Fruit fly (Drosophila melanogaster) whole organism, embryonic: ENCODE measurements around the gene Synd.

Experiments used
- Ada2b ChIP-seq: fragments of 200-800 bp; sonication (Bioruptor generic); IDR thresholded peaks from 2 replicates; pipeline ENCODE4 v1.3.6; 2022; ENCODE audit warnings: missing biosample characterization, missing genetic modification characterization
- C15 ChIP-seq: fragments of 200-800 bp; sonication (Bioruptor generic); IDR thresholded peaks from 3 replicates; pipeline ENCODE4 v1.3.6; 2022; ENCODE audit warnings: missing biosample characterization, missing genetic modification characterization
- CG10274 ChIP-seq: fragments of 200-800 bp; sonication (Bioruptor generic); optimal IDR thresholded peaks from 3 replicates; lab custom pipeline; 2017; ENCODE audit warnings: missing biosample characterization, mild to moderate bottlenecking, missing genetic modification characterization
- CG11504 ChIP-seq: fragments of 200-800 bp; sonication (Bioruptor generic); optimal IDR thresholded peaks from 3 replicates; lab custom pipeline; 2019; ENCODE audit warnings: missing biosample characterization, mild to moderate bottlenecking, missing genetic modification characterization, moderate library complexity
- CG12299 ChIP-seq: fragments of 200-800 bp; sonication (Bioruptor generic); optimal IDR thresholded peaks from 2 replicates; lab custom pipeline; 2018; ENCODE audit warnings: missing biosample characterization, mild to moderate bottlenecking, missing genetic modification characterization
- CG1233 ChIP-seq: fragments of 200-800 bp; sonication (Bioruptor generic); optimal IDR thresholded peaks from 4 replicates; lab custom pipeline; 2018; ENCODE audit warnings: missing biosample characterization, mild to moderate bottlenecking, missing genetic modification characterization
- CG13424 ChIP-seq: fragments of 200-800 bp; sonication (Bioruptor generic); optimal IDR thresholded peaks from 2 replicates; lab custom pipeline; 2019; ENCODE audit warnings: missing biosample characterization, mild to moderate bottlenecking, missing genetic modification characterization, moderate library complexity
- CG14441 ChIP-seq: fragments of 200-800 bp; sonication (Bioruptor generic); IDR thresholded peaks from 2 replicates; pipeline ENCODE4 v1.3.6; 2022; ENCODE audit warnings: missing biosample characterization, missing genetic modification characterization
- CG17385 ChIP-seq: fragments of 200-800 bp; sonication (Bioruptor generic); optimal IDR thresholded peaks from 3 replicates; lab custom pipeline; 2018; ENCODE audit warnings: missing biosample characterization, mild to moderate bottlenecking, missing genetic modification characterization
- CG31441 ChIP-seq: fragments of 200-800 bp; sonication (Bioruptor generic); IDR thresholded peaks from 2 replicates; pipeline ENCODE4 v1.3.6; 2022; ENCODE audit warnings: missing biosample characterization, missing genetic modification characterization
- CG32767 ChIP-seq: fragments of 200-800 bp; sonication (Bioruptor generic); IDR thresholded peaks from 2 replicates; pipeline ENCODE4 v1.3.6; 2022; ENCODE audit warnings: missing biosample characterization, missing genetic modification characterization
- CG3407 ChIP-seq: fragments of 200-800 bp; sonication (Bioruptor generic); optimal IDR thresholded peaks from 2 replicates; lab custom pipeline; 2018; ENCODE audit warnings: missing biosample characterization, mild to moderate bottlenecking, missing genetic modification characterization
- CG34224 ChIP-seq: fragments of 200-800 bp; sonication (Bioruptor generic); IDR thresholded peaks from 3 replicates; pipeline ENCODE4 v1.3.6; 2022; ENCODE audit warnings: missing biosample characterization, missing genetic modification characterization; ENCODE audit not compliant: partially characterized antibody
- CG34376 ChIP-seq: fragments of 200-800 bp; sonication (Bioruptor generic); optimal IDR thresholded peaks from 2 replicates; lab custom pipeline; 2018; ENCODE audit warnings: missing biosample characterization, mild to moderate bottlenecking, missing genetic modification characterization
- CG42726 ChIP-seq: fragments of 200-800 bp; sonication (Bioruptor generic); IDR thresholded peaks from 2 replicates; pipeline ENCODE4 v1.3.6; 2022; ENCODE audit warnings: missing biosample characterization, missing genetic modification characterization; ENCODE audit not compliant: partially characterized antibody
- CG43689 ChIP-seq: fragments of 200-800 bp; sonication (Bioruptor generic); IDR thresholded peaks from 2 replicates; pipeline ENCODE4 v1.3.6; 2022; ENCODE audit warnings: missing biosample characterization, missing genetic modification characterization
- CG4617 ChIP-seq: fragments of 200-800 bp; sonication (Bioruptor generic); optimal IDR thresholded peaks from 3 replicates; lab custom pipeline; 2016; ENCODE audit warnings: missing biosample characterization, missing genetic modification characterization, borderline replicate concordance
- CG4707 ChIP-seq: fragments of 200-800 bp; sonication (Bioruptor generic); optimal IDR thresholded peaks from 2 replicates; lab custom pipeline; 2018; ENCODE audit warnings: missing biosample characterization, mild to moderate bottlenecking, missing genetic modification characterization, moderate library complexity
- CG6654 ChIP-seq: fragments of 200-800 bp; sonication (Bioruptor generic); optimal IDR thresholded peaks from 2 replicates; lab custom pipeline; 2017; ENCODE audit warnings: missing biosample characterization, mild to moderate bottlenecking, missing genetic modification characterization
- CG7372 ChIP-seq: fragments of 200-800 bp; sonication (Bioruptor generic); IDR thresholded peaks from 2 replicates; pipeline ENCODE4 v1.3.6; 2022; ENCODE audit warnings: missing biosample characterization, missing genetic modification characterization
- CG9876 ChIP-seq: fragments of 200-800 bp; sonication (Bioruptor generic); optimal IDR thresholded peaks from 2 replicates; lab custom pipeline; 2016; ENCODE audit warnings: missing biosample characterization, missing genetic modification characterization
- Camta ChIP-seq: fragments of 200-800 bp; sonication (Bioruptor generic); optimal IDR thresholded peaks from 2 replicates; lab custom pipeline; 2016; ENCODE audit warnings: missing biosample characterization, missing genetic modification characterization
- CoRest ChIP-seq: fragments of 200-800 bp; sonication (Bioruptor generic); optimal IDR thresholded peaks from 3 replicates; lab custom pipeline; 2018; ENCODE audit warnings: missing biosample characterization, mild to moderate bottlenecking, missing genetic modification characterization, moderate library complexity
- CrebB ChIP-seq: fragments of 200-800 bp; sonication (Bioruptor generic); optimal IDR thresholded peaks from 3 replicates; lab custom pipeline; 2018; ENCODE audit warnings: missing biosample characterization, mild to moderate bottlenecking, missing genetic modification characterization
- Doc2 ChIP-seq: fragments of 200-800 bp; sonication (Bioruptor generic); IDR thresholded peaks from 2 replicates; pipeline ENCODE4 v1.3.6; 2022; ENCODE audit warnings: missing biosample characterization, missing genetic modification characterization
- HLH54F ChIP-seq: fragments of 200-800 bp; sonication (Bioruptor generic); optimal IDR thresholded peaks from 3 replicates; lab custom pipeline; 2016; ENCODE audit warnings: missing biosample characterization, missing genetic modification characterization
- Kr ChIP-seq: fragments of 200-800 bp; sonication (Bioruptor generic); optimal IDR thresholded peaks from 2 replicates; lab custom pipeline; 2017; ENCODE audit warnings: missing biosample characterization, mild to moderate bottlenecking, missing genetic modification characterization
- Lhr ChIP-seq: fragments of 200-800 bp; sonication (Bioruptor generic); optimal IDR thresholded peaks from 3 replicates; lab custom pipeline; 2017; ENCODE audit warnings: mild to moderate bottlenecking, missing biosample characterization, missing genetic modification reagents, missing genetic modification characterization
- Opbp ChIP-seq: fragments of 200-800 bp; sonication (Bioruptor generic); IDR thresholded peaks from 3 replicates; pipeline ENCODE4 v1.3.6; 2022; ENCODE audit warnings: missing biosample characterization, missing genetic modification characterization; ENCODE audit not compliant: partially characterized antibody
- Sry-δ ChIP-seq: fragments of 200-800 bp; sonication (Bioruptor generic); optimal IDR thresholded peaks from 2 replicates; lab custom pipeline; 2016; ENCODE audit warnings: missing biosample characterization, missing genetic modification characterization
- ab ChIP-seq: fragments of 200-800 bp; sonication (Bioruptor generic); optimal IDR thresholded peaks from 2 replicates; lab custom pipeline; 2016; ENCODE audit warnings: missing biosample characterization, missing genetic modification characterization
- cwo ChIP-seq: fragments of 200-800 bp; sonication (Bioruptor generic); optimal IDR thresholded peaks from 3 replicates; lab custom pipeline; 2017; ENCODE audit warnings: missing biosample characterization, missing genetic modification characterization, mild to moderate bottlenecking, moderate library complexity, missing genetic modification reagents
- dan ChIP-seq: fragments of 200-800 bp; sonication (Bioruptor generic); IDR thresholded peaks from 2 replicates; pipeline ENCODE4 v1.3.6; 2022; ENCODE audit warnings: missing biosample characterization, missing genetic modification characterization
- ewg ChIP-seq: fragments of 200-800 bp; sonication (Bioruptor generic); optimal IDR thresholded peaks from 3 replicates; lab custom pipeline; 2017; ENCODE audit warnings: mild to moderate bottlenecking, missing biosample characterization, missing genetic modification reagents, missing genetic modification characterization
- ftz-f1 ChIP-seq: fragments of 200-800 bp; sonication (Bioruptor generic); optimal IDR thresholded peaks from 2 replicates; lab custom pipeline; 2016; ENCODE audit warnings: missing biosample characterization, missing genetic modification characterization
- grau ChIP-seq: fragments of 200-800 bp; optimal IDR thresholded peaks from 3 replicates; lab custom pipeline; 2019; ENCODE audit warnings: missing biosample characterization, mild to moderate bottlenecking, missing genetic modification characterization, moderate library complexity
- grn ChIP-seq: fragments of 200-800 bp; sonication (Bioruptor generic); optimal IDR thresholded peaks from 3 replicates; lab custom pipeline; 2017; ENCODE audit warnings: missing biosample characterization, missing genetic modification characterization
- hb ChIP-seq: fragments of 200-800 bp; sonication (Bioruptor generic); IDR thresholded peaks from 3 replicates; pipeline ENCODE4 v1.3.6; 2022; ENCODE audit warnings: missing biosample characterization, missing genetic modification characterization; ENCODE audit not compliant: partially characterized antibody
- lmd ChIP-seq: fragments of 200-800 bp; sonication (Bioruptor generic); IDR thresholded peaks from 2 replicates; pipeline ENCODE4 v1.3.6; 2022; ENCODE audit warnings: missing biosample characterization, missing genetic modification characterization
- mirr ChIP-seq: fragments of 200-800 bp; sonication (Bioruptor generic); optimal IDR thresholded peaks from 3 replicates; lab custom pipeline; 2018; ENCODE audit warnings: missing biosample characterization, mild to moderate bottlenecking, missing genetic modification characterization
- nerfin-1 ChIP-seq: fragments of 200-800 bp; sonication (Bioruptor generic); optimal IDR thresholded peaks from 3 replicates; lab custom pipeline; 2019; ENCODE audit warnings: missing biosample characterization, mild to moderate bottlenecking, missing genetic modification characterization, moderate library complexity
- odd ChIP-seq: fragments of 200-800 bp; sonication (Bioruptor generic); optimal IDR thresholded peaks from 2 replicates; lab custom pipeline; 2017; ENCODE audit warnings: missing biosample characterization, mild to moderate bottlenecking, missing genetic modification characterization
- org-1 ChIP-seq: fragments of 200-800 bp; sonication (Bioruptor generic); optimal IDR thresholded peaks from 2 replicates; lab custom pipeline; 2017; ENCODE audit warnings: missing biosample characterization, missing genetic modification characterization
- pho ChIP-seq: fragments of 200-800 bp; sonication (Bioruptor generic); optimal IDR thresholded peaks from 2 replicates; lab custom pipeline; 2016; ENCODE audit warnings: missing biosample characterization, missing genetic modification characterization
- pzg ChIP-seq: fragments of 200-800 bp; sonication (Bioruptor generic); optimal IDR thresholded peaks from 3 replicates; lab custom pipeline; 2018; ENCODE audit warnings: missing biosample characterization, mild to moderate bottlenecking, missing genetic modification characterization, moderate library complexity
- so ChIP-seq: fragments of 200-800 bp; sonication (Bioruptor generic); IDR thresholded peaks from 3 replicates; pipeline ENCODE4 v1.3.6; 2022; ENCODE audit warnings: missing biosample characterization, missing genetic modification characterization
- sob ChIP-seq: fragments of 200-800 bp; sonication (Bioruptor generic); IDR thresholded peaks from 2 replicates; pipeline ENCODE4 v1.3.6; 2022; ENCODE audit warnings: missing biosample characterization, missing genetic modification characterization
- sr ChIP-seq: fragments of 200-800 bp; sonication (Bioruptor generic); IDR thresholded peaks from 3 replicates; pipeline ENCODE4 v1.3.6; 2022; ENCODE audit warnings: missing biosample characterization, missing genetic modification characterization
- sug ChIP-seq: fragments of 200-800 bp; optimal IDR thresholded peaks from 2 replicates; lab custom pipeline; 2019; ENCODE audit warnings: missing biosample characterization, mild to moderate bottlenecking, missing genetic modification characterization, moderate library complexity

Gene Synd

dm6 chr3R:20832689-20833524 lies at the start of gene Synd (continued):
- TF ChIP-seq CG11504 (tag; lab: Kevin White, UChicago) = peak; percentile 34
- peak; percentile 99 for TF ChIP-seq nerfin-1
- no peak for TF ChIP-seq Ada2b
- peak; percentile 35 for TF ChIP-seq HLH54F (GFP tag; lab: Kevin White, UChicago)
- TF ChIP-seq odd (GFP tag; lab: Kevin White, UChicago) = no peak
- no peak for TF ChIP-seq ewg
- no peak for TF ChIP-seq dan (GFP tag; lab: Robert Waterston, UW)
- peak; percentile 97 for TF ChIP-seq CG10274 (GFP tag; lab: Kevin White, UChicago)
- no peak for TF ChIP-seq CG4707 (GFP tag; lab: Kevin White, UChicago)
- TF ChIP-seq CG9876 (GFP tag; lab: Kevin White, UChicago) = no peak
- TF ChIP-seq CG7372 = no peak
- TF ChIP-seq Opbp = no peak
- TF ChIP-seq hb = 0 out of 3 replicates have a peak, but pooled peaks have one; percentile 29
- peak; percentile 44; the same call in 1 of the 2 replicates for TF ChIP-seq CG14441
- TF ChIP-seq sr = no peak
- peak; percentile 18 for TF ChIP-seq sug (tag; lab: Kevin White, UChicago)
- TF ChIP-seq so (GFP tag; lab: Robert Waterston, UW) = no peak
- peak; percentile 27 for TF ChIP-seq mirr (GFP tag; lab: Kevin White, UChicago)
- TF ChIP-seq CG6654 = no peak
- TF ChIP-seq CG31441 (GFP tag; lab: Robert Waterston, UW) = no peak
- no peak for TF ChIP-seq Kr (GFP tag; lab: Kevin White, UChicago)
- TF ChIP-seq CG1233 (GFP tag; lab: Kevin White, UChicago) = no peak
- TF ChIP-seq pho (GFP tag; lab: Kevin White, UChicago) = no peak
- TF ChIP-seq grau (tag; lab: Kevin White, UChicago) = peak; percentile 17
- TF ChIP-seq sob (GFP tag; lab: Robert Waterston, UW) = peak; percentile 33; the same call in 1 of the 2 replicates
- peak; percentile 28 for TF ChIP-seq grn
- TF ChIP-seq lmd = peak; percentile 23; the same call in 1 of the 2 replicates
- no peak for TF ChIP-seq CG43689 (GFP tag; lab: Robert Waterston, UW)
- no peak for TF ChIP-seq Doc2 (GFP tag; lab: Robert Waterston, UW)
- TF ChIP-seq Camta (GFP tag; lab: Kevin White, UChicago) = no peak
- TF ChIP-seq Lhr (GFP tag; lab: Kevin White, UChicago) = peak; percentile 10
- TF ChIP-seq Sry-δ = peak; percentile 1
- TF ChIP-seq CG17385 = peak; percentile 20
- TF ChIP-seq ftz-f1 (GFP tag; lab: Kevin White, UChicago) = no peak
- no peak for TF ChIP-seq ab
- TF ChIP-seq CG13424 (tag; lab: Kevin White, UChicago) = no peak
- TF ChIP-seq org-1 = no peak
- TF ChIP-seq C15 (GFP tag; lab: Robert Waterston, UW) = no peak
- peak; percentile 31 for TF ChIP-seq CrebB (tag; lab: Kevin White, UChicago)
- TF ChIP-seq CG4617 = peak; percentile 35
- TF ChIP-seq CG34224 (GFP tag; lab: Robert Waterston, UW) = no peak; the same call in 2 of the 3 replicates
- TF ChIP-seq CG42726 = no peak
- TF ChIP-seq CG32767 = no peak
- no peak for TF ChIP-seq CG3407 (GFP tag; lab: Kevin White, UChicago)
- no peak for TF ChIP-seq CG12299
- peak; percentile 78 for TF ChIP-seq pzg (GFP tag; lab: Kevin White, UChicago)
- TF ChIP-seq CoRest = no peak
- peak; percentile 82 for TF ChIP-seq CG34376 (GFP tag; lab: Kevin White, UChicago)
- TF ChIP-seq cwo = peak; percentile 35
